Fruit fly (Drosophila melanogaster): Measurements from ENCODE around the gene CG32152.

CG32152 gene

DNA sequence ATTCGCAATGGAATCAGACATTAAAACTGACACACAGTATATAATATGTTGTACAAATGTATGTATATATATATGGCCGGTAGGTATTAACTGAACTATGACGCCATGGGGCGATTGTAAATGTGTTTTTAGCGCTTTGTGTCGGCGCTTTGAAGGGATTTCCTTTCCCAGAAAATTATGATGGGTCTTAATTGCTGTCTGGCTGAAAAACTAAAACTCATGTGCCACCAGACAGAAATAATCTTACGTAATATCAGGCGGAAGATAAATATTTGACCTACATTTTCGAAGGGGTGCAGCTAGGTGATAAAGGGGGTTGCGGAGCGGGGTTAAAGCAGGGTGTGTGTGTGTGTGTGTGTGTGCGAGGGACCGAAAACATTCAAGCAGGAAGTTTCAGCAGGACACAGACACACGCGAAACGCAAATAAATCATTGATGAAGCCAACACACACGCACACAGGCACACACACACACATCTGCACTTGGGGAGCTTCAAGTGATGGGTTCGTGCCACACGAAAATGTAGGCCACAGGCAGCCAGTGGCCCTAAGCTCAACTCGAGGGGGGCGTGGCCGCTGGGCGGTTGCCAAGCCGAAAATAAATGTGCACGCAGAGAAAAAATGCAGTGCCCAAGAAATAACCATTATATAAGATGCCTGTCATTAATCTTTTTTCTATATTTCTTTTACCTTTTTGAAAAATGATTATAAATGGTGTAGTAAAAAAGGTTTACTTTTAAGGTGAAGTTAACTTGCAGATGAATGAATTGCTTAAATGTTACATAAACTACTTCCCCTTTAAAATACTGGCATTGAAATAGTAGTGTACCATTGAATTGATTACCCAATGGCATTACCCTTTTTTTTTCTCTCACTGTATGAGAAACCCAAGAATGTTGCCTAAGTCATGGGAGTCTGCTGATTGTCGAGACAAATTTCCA, 13.7 kb upstream of the CG32152 start (continued):
- TF ChIP-seq eve (GFP tag; optimal IDR thresholded peaks at IDR 0.05), result peak in 1 of 2 experiments; percentile 91
- TF ChIP-seq CG15011 (GFP tag; optimal IDR thresholded peaks at IDR 0.05), result peak; percentile 2
- TF ChIP-seq mam (GFP tag; optimal IDR thresholded peaks at IDR 0.05), result peak; percentile 51
- peak; percentile 39 for TF ChIP-seq Fer3 (tag; optimal IDR thresholded peaks at IDR 0.05)
- no peak for TF ChIP-seq prd (optimal IDR thresholded peaks at IDR 0.05)
- peak; percentile 34; the same call in 1 of the 3 replicates for TF ChIP-seq prd (GFP tag; IDR thresholded peaks at IDR 0.05)
- TF ChIP-seq Dbx (GFP tag; IDR thresholded peaks at IDR 0.05), result 0 out of 3 replicates have a peak, but pooled peaks have one; percentile 22
- TF ChIP-seq CG10366 (GFP tag; IDR thresholded peaks at IDR 0.05), result peak; percentile 24; the same call in 1 of the 2 replicates
- no peak for TF ChIP-seq Dll (GFP tag; IDR thresholded peaks at IDR 0.05; ENCODE audit: partially characterized antibody)
- peak; percentile 62 for TF ChIP-seq Ssrp (tag; optimal IDR thresholded peaks at IDR 0.05)
- peak; percentile 94 for TF ChIP-seq sens (GFP tag)
- no peak for TF ChIP-seq CG3726 (GFP tag; IDR thresholded peaks at IDR 0.05)
- peak; percentile 44 for TF ChIP-seq sisA (GFP tag; IDR thresholded peaks at IDR 0.05)
- TF ChIP-seq slbo (GFP tag; IDR thresholded peaks at IDR 0.05), result peak; percentile 68
- peak; percentile 53 for TF ChIP-seq HHEX (GFP tag; optimal IDR thresholded peaks at IDR 0.05)
- TF ChIP-seq NK7.1 (GFP tag; optimal IDR thresholded peaks at IDR 0.05), result peak; percentile 2
- peak; percentile 61 for TF ChIP-seq Ptx1 (GFP tag; IDR thresholded peaks at IDR 0.05)
- peak; percentile 35 for TF ChIP-seq CG16863 (GFP tag; optimal IDR thresholded peaks at IDR 0.05)
- no peak for TF ChIP-seq CrebB (tag; optimal IDR thresholded peaks at IDR 0.05)
- TF ChIP-seq CG5180 (GFP tag; optimal IDR thresholded peaks at IDR 0.05), result no peak
- TF ChIP-seq Blimp-1 (GFP tag; optimal IDR thresholded peaks at IDR 0.05), result peak; percentile 68
- TF ChIP-seq wor (GFP tag; IDR thresholded peaks at IDR 0.05), result 0 out of 2 replicates have a peak, but pooled peaks have one; percentile 26
- TF ChIP-seq org-1 (GFP tag; optimal IDR thresholded peaks at IDR 0.05), result peak; percentile 48
- TF ChIP-seq CG18764 (GFP tag; optimal IDR thresholded peaks at IDR 0.05), result peak; percentile 31
- TF ChIP-seq CG17361 (GFP tag; IDR thresholded peaks at IDR 0.05), result peak; percentile 40; the same call in 2 of the 3 replicates
- TF ChIP-seq Lpt (GFP tag; optimal IDR thresholded peaks at IDR 0.05), result no peak
- no peak for TF ChIP-seq CG34376 (GFP tag; optimal IDR thresholded peaks at IDR 0.05)
- no peak for TF ChIP-seq CG11085 (GFP tag; IDR thresholded peaks at IDR 0.05)
- TF ChIP-seq CG34224 (GFP tag; IDR thresholded peaks at IDR 0.05; ENCODE audit: partially characterized antibody), result no peak
- no peak for TF ChIP-seq B-H2 (GFP tag; optimal IDR thresholded peaks at IDR 0.05)
- peak; percentile 51; the same call in 1 of the 3 replicates for TF ChIP-seq jigr1 (GFP tag; IDR thresholded peaks at IDR 0.05)
- peak; percentile 65 for TF ChIP-seq CG6689 (GFP tag; IDR thresholded peaks at IDR 0.05)
- TF ChIP-seq CG4854 (GFP tag; optimal IDR thresholded peaks at IDR 0.05), result peak; percentile 34
- TF ChIP-seq Trl (optimal IDR thresholded peaks at IDR 0.05), result no peak
- TF ChIP-seq Trl (GFP tag; optimal IDR thresholded peaks at IDR 0.05), result peak; percentile 39
- no peak for TF ChIP-seq hb (GFP tag; IDR thresholded peaks at IDR 0.05; ENCODE audit: partially characterized antibody)
- TF ChIP-seq her (GFP tag; optimal IDR thresholded peaks at IDR 0.05), result peak; percentile 12
- TF ChIP-seq zen (tag; optimal IDR thresholded peaks at IDR 0.05), result no peak
- TF ChIP-seq Ets65A (GFP tag), result peak; percentile 90
- peak; percentile 49 for TF ChIP-seq Camta (GFP tag; optimal IDR thresholded peaks at IDR 0.05)
- peak; percentile 80 for TF ChIP-seq CG11504 (tag; optimal IDR thresholded peaks at IDR 0.05)
- peak; percentile 0 for TF ChIP-seq kay (GFP tag; optimal IDR thresholded peaks at IDR 0.05)
- peak; percentile 50 for TF ChIP-seq CG10209 (GFP tag; optimal IDR thresholded peaks at IDR 0.05)
- peak; percentile 14 for TF ChIP-seq CG15514 (GFP tag; optimal IDR thresholded peaks at IDR 0.05)
- TF ChIP-seq trh (GFP tag; optimal IDR thresholded peaks at IDR 0.05), result no peak
- no peak for TF ChIP-seq zf30C (GFP tag; optimal IDR thresholded peaks at IDR 0.05)
- TF ChIP-seq ci (GFP tag; IDR thresholded peaks at IDR 0.05), result peak; percentile 32; the same call in 1 of the 3 replicates
- TF ChIP-seq CG10959 (GFP tag; IDR thresholded peaks at IDR 0.05), result no peak
- 0 out of 3 replicates have a peak, but pooled peaks have one; percentile 8 for TF ChIP-seq CG34422 (GFP tag; IDR thresholded peaks at IDR 0.05)
